Worm (Caenorhabditis elegans): ENCODE results near the gene slt-1.

slt-1 gene

ce11 chrX:14639941-14640340 lies 34.2 kb upstream of the slt-1 start:
- peak; percentile 39 for TF ChIP-seq unc-120 (tag; optimal IDR thresholded peaks at IDR 0.05; ENCODE audit: poor library complexity, severe bottlenecking)
- peak; percentile 69 for TF ChIP-seq ces-1 (GFP tag; optimal IDR thresholded peaks at IDR 0.05)
- peak; percentile 22 for TF ChIP-seq mls-2 (tag; optimal IDR thresholded peaks at IDR 0.05)
- TF ChIP-seq unc-39 (tag; optimal IDR thresholded peaks at IDR 0.05), result no peak

DNA sequence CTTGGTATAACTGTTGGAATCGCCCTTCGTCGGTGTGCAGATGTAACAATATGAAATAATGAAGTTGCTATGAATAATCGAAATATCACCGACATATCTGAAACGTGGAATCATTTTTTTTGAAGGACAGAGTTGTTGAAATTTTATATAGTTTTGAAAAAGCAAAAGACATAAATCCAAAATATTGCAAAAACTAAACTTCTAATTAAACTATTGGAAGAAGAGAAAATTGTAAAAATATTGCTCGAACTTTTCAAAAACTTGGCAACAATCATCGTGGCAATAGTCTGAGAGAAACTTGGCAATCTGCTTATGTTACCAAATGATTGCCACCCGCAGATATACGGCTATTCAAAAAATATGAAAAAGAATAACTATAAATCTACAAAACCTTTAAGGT lies 28.7 kb upstream of the slt-1 start, which contains the start of gene F54E4.4:
Gene F54E4.4 (minus strand): TSS at position 101 of the 400 bp plus-strand sequence.
- no peak for TF ChIP-seq ham-2 (GFP tag; optimal IDR thresholded peaks at IDR 0.05)
- no peak for TF ChIP-seq ceh-83 (GFP tag; optimal IDR thresholded peaks at IDR 0.05)
- TF ChIP-seq elt-3 (tag; optimal IDR thresholded peaks at IDR 0.05), result no peak
- no peak for TF ChIP-seq ceh-43 (GFP tag; optimal IDR thresholded peaks at IDR 0.05)
- TF ChIP-seq hlh-1 (tag; optimal IDR thresholded peaks at IDR 0.05), result no peak
- no peak for TF ChIP-seq nhr-76 (tag; optimal IDR thresholded peaks at IDR 0.05)
- TF ChIP-seq lin-13 (tag; optimal IDR thresholded peaks at IDR 0.05), result no peak
- TF ChIP-seq lsy-2 (tag; optimal IDR thresholded peaks at IDR 0.05), result no peak
- no peak for TF ChIP-seq snpc-4 (tag; optimal IDR thresholded peaks at IDR 0.05)
- TF ChIP-seq zip-8 (tag; optimal IDR thresholded peaks at IDR 0.05), result no peak
- TF ChIP-seq ceh-39 (tag; optimal IDR thresholded peaks at IDR 0.05), result no peak
- no peak for TF ChIP-seq elt-1 (tag; optimal IDR thresholded peaks at IDR 0.05; ENCODE audit: borderline replicate concordance, insufficient read depth)

ce11 chrX:14649224-14649623 lies 24.9 kb upstream of the slt-1 start:
- TF ChIP-seq cnd-1 (tag; optimal IDR thresholded peaks at IDR 0.05) (peak; percentile 18), mep-1 (tag; optimal IDR thresholded peaks at IDR 0.05) (peak; percentile 16), mls-2 (tag; optimal IDR thresholded peaks at IDR 0.05) (no peak), ces-1 (GFP tag; optimal IDR thresholded peaks at IDR 0.05) (peak; percentile 100)

DNA sequence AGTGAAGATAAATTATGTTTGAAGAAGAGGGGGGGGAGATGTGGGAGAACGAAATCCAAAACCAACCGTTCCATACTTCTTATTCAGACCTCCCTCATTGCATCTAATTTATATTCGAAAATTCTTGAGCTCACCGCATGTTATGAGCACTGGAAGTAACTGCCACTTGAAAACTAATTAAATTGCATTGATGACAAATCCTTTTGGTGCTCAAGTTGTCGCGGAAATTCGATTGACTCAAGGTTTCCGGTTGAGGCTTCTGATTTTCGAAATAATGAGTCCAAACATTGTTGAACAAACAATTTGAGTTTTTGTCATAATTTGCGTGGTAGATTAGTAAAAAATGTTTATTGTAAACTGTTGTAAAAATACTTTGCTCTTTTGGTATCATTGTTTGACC lies 22.1 kb upstream of the slt-1 start:
- peak; percentile 92 for TF ChIP-seq ces-1 (GFP tag; optimal IDR thresholded peaks at IDR 0.05)
- no peak for TF ChIP-seq sem-2 (GFP tag; optimal IDR thresholded peaks at IDR 0.05)

DNA sequence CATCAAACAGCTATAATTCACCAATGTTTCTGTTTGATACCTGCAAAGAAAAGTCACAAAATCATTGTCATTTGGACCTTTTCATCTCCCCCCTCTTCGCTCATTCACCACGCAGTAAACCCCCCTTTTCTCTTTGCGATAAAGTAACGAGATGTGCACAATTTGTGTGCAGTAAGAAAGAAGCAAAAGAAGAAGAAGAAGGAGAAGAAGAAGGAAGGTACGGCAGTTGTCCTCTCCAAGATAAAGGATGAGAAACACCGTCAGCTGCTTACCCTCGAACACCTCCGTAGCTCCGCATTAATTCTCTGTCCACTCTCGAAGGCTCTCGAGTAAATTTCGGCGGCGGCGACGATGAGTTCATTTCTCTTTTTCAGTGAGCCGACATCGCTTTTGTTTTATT lies 20.6 kb upstream of the slt-1 start:
- TF ChIP-seq snpc-4 (tag; optimal IDR thresholded peaks at IDR 0.05), result no peak
- TF ChIP-seq nhr-12 (tag; optimal IDR thresholded peaks at IDR 0.05), result no peak
- peak; percentile 25 for TF ChIP-seq mab-5 (tag; optimal IDR thresholded peaks at IDR 0.05)
- TF ChIP-seq mls-2 (tag; optimal IDR thresholded peaks at IDR 0.05), result no peak
- peak; percentile 78 for TF ChIP-seq unc-62 (GFP tag; optimal IDR thresholded peaks at IDR 0.05)
- no peak for TF ChIP-seq ztf-11 (tag; optimal IDR thresholded peaks at IDR 0.05)
- no peak for TF ChIP-seq zip-8 (tag; optimal IDR thresholded peaks at IDR 0.05)
- TF ChIP-seq nhr-2 (tag; optimal IDR thresholded peaks at IDR 0.05), result no peak
- peak; percentile 78 for TF ChIP-seq unc-120 (tag; optimal IDR thresholded peaks at IDR 0.05; ENCODE audit: poor library complexity, severe bottlenecking)
- no peak for TF ChIP-seq lin-32 (GFP tag; optimal IDR thresholded peaks at IDR 0.05)
- no peak for TF ChIP-seq cnd-1 (tag; optimal IDR thresholded peaks at IDR 0.05)
- TF ChIP-seq unc-39 (tag; optimal IDR thresholded peaks at IDR 0.05), result no peak
- TF ChIP-seq ces-1 (GFP tag; optimal IDR thresholded peaks at IDR 0.05), result peak; percentile 27
- TF ChIP-seq pha-4 (tag; optimal IDR thresholded peaks at IDR 0.05), result no peak
- TF ChIP-seq hlh-1 (tag; optimal IDR thresholded peaks at IDR 0.05), result peak; percentile 99

ce11 chrX:14654668-14655067 lies 19.5 kb upstream of the slt-1 start, which contains the start of gene syg-2:
TSS of gene syg-2 (plus strand) at chrX:14654968.
- TF ChIP-seq bed-3 (GFP tag; optimal IDR thresholded peaks at IDR 0.05) (no peak), ceh-39 (tag; optimal IDR thresholded peaks at IDR 0.05) (no peak), unc-39 (tag; optimal IDR thresholded peaks at IDR 0.05) (no peak), flh-1 (GFP tag; optimal IDR thresholded peaks at IDR 0.05) (no peak), tbx-8 (GFP tag; optimal IDR thresholded peaks at IDR 0.05) (no peak), ceh-83 (GFP tag; optimal IDR thresholded peaks at IDR 0.05) (no peak), unc-62 (GFP tag; optimal IDR thresholded peaks at IDR 0.05) (no peak), ham-2 (GFP tag; optimal IDR thresholded peaks at IDR 0.05) (no peak), zip-8 (tag; optimal IDR thresholded peaks at IDR 0.05) (no peak), unc-120 (tag; optimal IDR thresholded peaks at IDR 0.05; ENCODE audit: poor library complexity, severe bottlenecking) (no peak), snpc-4 (tag; optimal IDR thresholded peaks at IDR 0.05) (no peak), nhr-237 (tag; optimal IDR thresholded peaks at IDR 0.05) (no peak), mls-2 (tag; optimal IDR thresholded peaks at IDR 0.05) (no peak), nhr-28 (tag; optimal IDR thresholded peaks at IDR 0.05) (no peak), sem-2 (GFP tag; optimal IDR thresholded peaks at IDR 0.05) (no peak), blmp-1 (tag; optimal IDR thresholded peaks at IDR 0.05) (no peak), lin-13 (tag; optimal IDR thresholded peaks at IDR 0.05) (no peak)
